Worm (Caenorhabditis elegans) whole organism, L1 larva: ENCODE results near the gene F26G1.3.

ENCODE experiments used
- ama-1 ChIP-seq: fragments of 150-350 bp; optimal IDR thresholded peaks from 2 replicates; lab custom pipeline; 2014
- blmp-1 ChIP-seq: fragments of 150-350 bp; optimal IDR thresholded peaks from 2 replicates; lab custom pipeline; 2014; ENCODE audit warnings: missing biosample characterization, missing genetic modification characterization
- ces-1 ChIP-seq: fragments of 150-350 bp; optimal IDR thresholded peaks from 2 replicates; lab custom pipeline; 2014; ENCODE audit warnings: missing biosample characterization, missing genetic modification reagents, missing genetic modification characterization
- dsc-1 ChIP-seq: sonication (generic microtip); optimal IDR thresholded peaks from 2 replicates; lab custom pipeline; 2016; ENCODE audit warnings: mild to moderate bottlenecking, missing genetic modification characterization, missing compliant biosample characterization
- efl-1 ChIP-seq, 4 experiments: fragments of 150-350 bp; optimal IDR thresholded peaks in 3 of 4; peaks in 1 of 4; 1 replicate in 1 of 4; 2 replicates in 3 of 4; lab custom pipeline; 2014; ENCODE audit warnings: missing biosample characterization in 2 of 4, missing genetic modification characterization in 2 of 4, missing genetic modification reagents in 2 of 4
- elt-2 ChIP-seq: sonication (generic microtip); optimal IDR thresholded peaks from 2 replicates; lab custom pipeline; 2016; ENCODE audit warnings: missing genetic modification characterization, mild to moderate bottlenecking, inconsistent platforms, missing compliant biosample characterization, missing genetic modification reagents
- fkh-10 ChIP-seq: sonication (generic microtip); optimal IDR thresholded peaks from 2 replicates; lab custom pipeline; 2017; ENCODE audit warnings: missing biosample characterization, missing genetic modification reagents, missing genetic modification characterization
- jun-1 ChIP-seq: fragments of 150-350 bp; optimal IDR thresholded peaks from 2 replicates; lab custom pipeline; 2014; ENCODE audit warnings: missing biosample characterization, missing genetic modification reagents, missing genetic modification characterization
- lir-3 ChIP-seq: sonication (generic microtip); optimal IDR thresholded peaks from 2 replicates; lab custom pipeline; 2016; ENCODE audit warnings: mild to moderate bottlenecking, missing genetic modification characterization, moderate library complexity, missing compliant biosample characterization; ENCODE audit not compliant: poor library complexity
- mep-1 ChIP-seq: fragments of 150-350 bp; optimal IDR thresholded peaks from 2 replicates; lab custom pipeline; 2014; ENCODE audit warnings: missing biosample characterization, missing genetic modification characterization
- nhr-12 ChIP-seq: sonication (generic microtip); optimal IDR thresholded peaks from 2 replicates; lab custom pipeline; 2017; ENCODE audit warnings: missing biosample characterization, missing genetic modification characterization
- sup-37 ChIP-seq: fragments of 200-800 bp; sonication (Bioruptor generic); optimal IDR thresholded peaks from 2 replicates; lab custom pipeline; 2018; ENCODE audit warnings: mild to moderate bottlenecking, missing genetic modification characterization, missing compliant biosample characterization

- TF ChIP-seq mep-1 (tag; lab: Kevin White, UChicago): no peak
- no peak for TF ChIP-seq dsc-1 (tag; lab: Kevin White, UChicago)
- TF ChIP-seq blmp-1 (tag; lab: Kevin White, UChicago): no peak
- TF ChIP-seq efl-1 (optimal IDR thresholded peaks at IDR 0.05; lab: Kevin White, UChicago): no peak
- TF ChIP-seq efl-1 (GFP tag; optimal IDR thresholded peaks at IDR 0.05 in 1 of 2; lab: Kevin White, UChicago): no peak
- TF ChIP-seq sup-37: no peak
- TF ChIP-seq ces-1: no peak
- TF ChIP-seq elt-2 (tag; lab: Kevin White, UChicago): no peak
- TF ChIP-seq jun-1 (tag; lab: Kevin White, UChicago): no peak
- TF ChIP-seq lir-3 (tag; lab: Kevin White, UChicago): no peak
- TF ChIP-seq ama-1 (lab: Kevin White, UChicago): no peak
- TF ChIP-seq nhr-12 (tag; lab: Kevin White, UChicago): no peak
- TF ChIP-seq fkh-10: no peak
Measured at ce11 chrII:4737348-4737747, 21.2 kb upstream of the F26G1.3 start, which contains the start of gene ctsa-1.1.
